Fruit fly (Drosophila melanogaster): ENCODE results near the gene Arl6IP1.

DNA sequence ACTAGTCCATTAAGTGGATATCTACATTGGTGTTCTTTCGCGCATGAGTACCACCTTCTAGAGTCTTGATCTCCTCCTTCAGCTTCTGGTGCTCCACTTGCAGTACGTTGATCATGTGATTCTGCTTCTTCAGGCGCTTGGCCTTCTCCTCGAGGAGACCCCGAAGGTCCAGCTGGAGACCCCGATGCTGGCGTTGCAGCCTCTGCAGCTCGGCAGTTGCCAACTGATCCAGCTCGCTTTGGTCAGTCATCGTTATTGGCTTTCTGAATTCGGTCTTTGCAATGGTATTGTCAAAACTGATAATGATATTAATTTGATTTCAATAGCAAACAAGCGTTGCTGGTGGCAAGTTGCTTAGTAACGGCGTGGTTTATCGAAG is 19.0 kb upstream of the Arl6IP1 start, which contains the start of gene Ccdc114:
- TF ChIP-seq CG8478 (optimal IDR thresholded peaks at IDR 0.05): no peak
- TF ChIP-seq CTCF (optimal IDR thresholded peaks at IDR 0.05): no peak
